Fruit fly (Drosophila melanogaster): ENCODE measurements around the gene SelT.

DNA sequence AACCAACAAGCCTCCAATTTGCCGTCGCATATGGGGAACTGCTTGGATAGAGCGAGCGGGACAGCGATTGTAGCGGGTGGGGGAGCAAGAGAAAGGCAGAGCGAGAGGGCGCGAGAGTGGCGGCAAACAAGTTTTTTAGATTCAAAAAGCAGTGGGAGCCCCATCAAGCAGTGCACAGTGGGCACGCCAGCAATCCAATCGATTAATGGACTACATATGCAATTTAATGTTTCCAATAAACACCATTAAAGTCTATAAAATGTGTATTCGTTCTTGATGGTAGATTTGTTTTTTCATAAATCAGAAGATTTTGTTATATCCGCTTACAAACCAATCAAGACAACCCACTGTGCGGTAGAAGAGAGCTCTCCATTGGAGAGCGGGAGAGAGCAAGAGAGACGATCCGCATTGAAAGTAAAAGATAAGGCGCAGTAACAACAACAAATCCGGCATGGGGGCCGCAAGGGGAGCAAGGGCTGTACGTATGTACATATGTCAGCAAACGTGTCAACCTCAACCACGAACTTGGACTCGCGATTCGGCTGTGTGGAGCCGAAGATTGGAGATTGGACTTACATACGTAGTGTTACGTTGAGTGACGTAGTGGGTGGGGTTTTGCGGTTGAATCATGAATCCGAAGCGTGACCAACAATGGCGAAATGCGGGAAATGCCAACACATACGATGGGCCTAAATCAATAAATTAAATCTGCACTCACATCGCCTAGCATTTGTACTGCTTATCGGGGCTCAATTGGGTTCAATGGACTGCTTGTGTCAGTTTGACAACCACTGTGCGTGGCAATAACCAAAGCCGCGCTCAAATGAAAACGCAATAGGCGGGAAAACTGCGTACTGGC, 13.1 kb upstream of the SelT start:
- TF ChIP-seq OdsH (GFP tag; optimal IDR thresholded peaks at IDR 0.05) (peak; percentile 99), CG10669 (GFP tag; optimal IDR thresholded peaks at IDR 0.05) (peak; percentile 99), Lpt (GFP tag; optimal IDR thresholded peaks at IDR 0.05) (peak; percentile 100), fkh (GFP tag; optimal IDR thresholded peaks at IDR 0.05) (peak; percentile 90), svp (GFP tag) (peak; percentile 100), Gug (GFP tag; IDR thresholded peaks at IDR 0.05) (peak; percentile 99), salr (GFP tag; optimal IDR thresholded peaks at IDR 0.05) (peak; percentile 98 to 99), eg (GFP tag; IDR thresholded peaks at IDR 0.05) (peak; percentile 99), CG10631 (GFP tag; optimal IDR thresholded peaks at IDR 0.05) (peak; percentile 99), CG6854 (GFP tag; optimal IDR thresholded peaks at IDR 0.05) (peak; percentile 98), CG3032 (tag; optimal IDR thresholded peaks at IDR 0.05) (peak; percentile 99)

Measured in whole organism, prepupa.